Worm (Caenorhabditis elegans) whole organism, mixed stage, embryonic: ENCODE results near the gene M01F1.4.
A peak's percentile ranks its signal among the peaks of the same experiment; 100 is the strongest.

Experiments
- M03D4.4 ChIP-seq: sonication (generic microtip); optimal IDR thresholded peaks from 2 replicates; lab custom pipeline; 2017; ENCODE audit warnings: mild to moderate bottlenecking, missing genetic modification characterization, missing compliant biosample characterization
- bed-3 ChIP-seq: fragments of 200-800 bp; sonication (Bioruptor generic); optimal IDR thresholded peaks from 3 replicates; lab custom pipeline; 2018; ENCODE audit warnings: mild to moderate bottlenecking, missing genetic modification characterization, moderate library complexity, missing compliant biosample characterization
- blmp-1 ChIP-seq: fragments of 150-350 bp; optimal IDR thresholded peaks from 2 replicates; lab custom pipeline; 2014; ENCODE audit warnings: missing biosample characterization, missing genetic modification characterization
- ceh-39 ChIP-seq: fragments of 150-350 bp; optimal IDR thresholded peaks from 2 replicates; lab custom pipeline; 2014; ENCODE audit warnings: missing biosample characterization, missing genetic modification characterization
- ces-1 ChIP-seq: fragments of 150-350 bp; optimal IDR thresholded peaks from 2 replicates; lab custom pipeline; 2014; ENCODE audit warnings: missing biosample characterization, missing genetic modification reagents, missing genetic modification characterization
- cnd-1 ChIP-seq: fragments of 200-800 bp; sonication (Bioruptor generic); optimal IDR thresholded peaks from 2 replicates; lab custom pipeline; 2018; ENCODE audit warnings: mild to moderate bottlenecking, missing genetic modification characterization, missing compliant biosample characterization
- drap-1 ChIP-seq: fragments of 200-800 bp; sonication (Bioruptor generic); optimal IDR thresholded peaks from 3 replicates; lab custom pipeline; 2018; ENCODE audit warnings: mild to moderate bottlenecking, missing genetic modification characterization, missing compliant biosample characterization
- elt-1 ChIP-seq: sonication (generic microtip); optimal IDR thresholded peaks from 2 replicates; lab custom pipeline; 2017; ENCODE audit warnings: missing genetic modification characterization, mild to moderate bottlenecking, missing compliant biosample characterization, antibody characterized with exemption, moderate library complexity, borderline replicate concordance; ENCODE audit not compliant: insufficient read depth
- elt-3 ChIP-seq: fragments of 150-350 bp; optimal IDR thresholded peaks from 2 replicates; lab custom pipeline; 2014; ENCODE audit warnings: missing biosample characterization, missing genetic modification characterization
- flh-1 ChIP-seq: fragments of 200-800 bp; sonication (Bioruptor generic); optimal IDR thresholded peaks from 2 replicates; lab custom pipeline; 2018; ENCODE audit warnings: mild to moderate bottlenecking, missing genetic modification characterization, moderate library complexity, missing compliant biosample characterization
- ham-2 ChIP-seq: fragments of 200-800 bp; sonication (Bioruptor generic); optimal IDR thresholded peaks from 2 replicates; lab custom pipeline; 2018; ENCODE audit warnings: mild to moderate bottlenecking, missing genetic modification characterization, missing compliant biosample characterization
- hlh-1 ChIP-seq: fragments of 150-350 bp; optimal IDR thresholded peaks from 2 replicates; lab custom pipeline; 2014; ENCODE audit warnings: missing biosample characterization, missing genetic modification reagents, missing genetic modification characterization
- lin-13 ChIP-seq: fragments of 150-350 bp; optimal IDR thresholded peaks from 2 replicates; lab custom pipeline; 2014; ENCODE audit warnings: missing biosample characterization, missing genetic modification characterization
- lin-32 ChIP-seq: fragments of 200-800 bp; sonication (Bioruptor generic); optimal IDR thresholded peaks from 2 replicates; lab custom pipeline; 2018; ENCODE audit warnings: mild to moderate bottlenecking, missing genetic modification characterization, missing compliant biosample characterization
- lsy-2 ChIP-seq: fragments of 150-350 bp; optimal IDR thresholded peaks from 2 replicates; lab custom pipeline; 2014; ENCODE audit warnings: missing biosample characterization, missing genetic modification characterization
- mab-5 ChIP-seq: fragments of 150-350 bp; optimal IDR thresholded peaks from 2 replicates; lab custom pipeline; 2014; ENCODE audit warnings: missing biosample characterization, missing genetic modification characterization
- mep-1 ChIP-seq: fragments of 150-350 bp; optimal IDR thresholded peaks from 2 replicates; lab custom pipeline; 2017; ENCODE audit warnings: missing biosample characterization, missing genetic modification reagents, missing genetic modification characterization, inconsistent platforms
- mls-2 ChIP-seq: sonication (generic microtip); optimal IDR thresholded peaks from 2 replicates; lab custom pipeline; 2016; ENCODE audit warnings: mild to moderate bottlenecking, missing genetic modification characterization, moderate library complexity, missing compliant biosample characterization
- nhr-2 ChIP-seq: fragments of 150-350 bp; optimal IDR thresholded peaks from 2 replicates; lab custom pipeline; 2014; ENCODE audit warnings: missing biosample characterization, missing genetic modification characterization
- nhr-237 ChIP-seq: fragments of 150-350 bp; optimal IDR thresholded peaks from 2 replicates; lab custom pipeline; 2014; ENCODE audit warnings: missing biosample characterization, missing genetic modification characterization
- nhr-28 ChIP-seq: fragments of 150-350 bp; optimal IDR thresholded peaks from 2 replicates; lab custom pipeline; 2014; ENCODE audit warnings: missing biosample characterization, missing genetic modification characterization
- nhr-76 ChIP-seq: sonication (generic microtip); optimal IDR thresholded peaks from 2 replicates; lab custom pipeline; 2017; ENCODE audit warnings: missing biosample characterization, missing genetic modification characterization
- pha-4 ChIP-seq: fragments of 150-350 bp; optimal IDR thresholded peaks from 2 replicates; lab custom pipeline; 2018; ENCODE audit warnings: missing biosample characterization, missing genetic modification reagents, missing genetic modification characterization
- sem-2 ChIP-seq: fragments of 200-800 bp; sonication (Bioruptor generic); optimal IDR thresholded peaks from 2 replicates; lab custom pipeline; 2018; ENCODE audit warnings: mild to moderate bottlenecking, missing genetic modification characterization, missing compliant biosample characterization
- snpc-4 ChIP-seq: fragments of 150-350 bp; optimal IDR thresholded peaks from 2 replicates; lab custom pipeline; 2014; ENCODE audit warnings: missing biosample characterization, missing genetic modification characterization
- sptf-1 ChIP-seq: sonication (generic microtip); optimal IDR thresholded peaks from 2 replicates; lab custom pipeline; 2017; ENCODE audit warnings: mild to moderate bottlenecking, missing genetic modification characterization, moderate library complexity, missing compliant biosample characterization
- tbx-8 ChIP-seq: fragments of 200-800 bp; sonication (Bioruptor generic); optimal IDR thresholded peaks from 2 replicates; lab custom pipeline; 2018; ENCODE audit warnings: mild to moderate bottlenecking, missing genetic modification characterization, moderate library complexity, missing compliant biosample characterization
- unc-120 ChIP-seq: sonication (generic microtip); optimal IDR thresholded peaks from 2 replicates; lab custom pipeline; 2017; ENCODE audit warnings: missing genetic modification characterization, missing compliant biosample characterization; ENCODE audit not compliant: poor library complexity, severe bottlenecking
- unc-39 ChIP-seq: fragments of 150-350 bp; optimal IDR thresholded peaks from 2 replicates; lab custom pipeline; 2014; ENCODE audit warnings: missing biosample characterization, missing genetic modification characterization
- zip-8 ChIP-seq: fragments of 150-350 bp; optimal IDR thresholded peaks from 2 replicates; lab custom pipeline; 2014; ENCODE audit warnings: missing biosample characterization, missing genetic modification characterization
- ztf-11 ChIP-seq: fragments of 150-350 bp; optimal IDR thresholded peaks from 2 replicates; lab custom pipeline; 2014; ENCODE audit warnings: missing biosample characterization, missing genetic modification characterization

The M01F1.4 gene

ce11 chrIII:3493138-3493537 lies 16.7 kb downstream of the M01F1.4 start, which contains the start of gene gly-14:
TSS of gene gly-14 (minus strand) at chrIII:3493238.
- TF ChIP-seq unc-39 (tag; lab: Kevin White, UChicago) (no peak), elt-3 (tag; lab: Kevin White, UChicago) (no peak), ztf-11 (no peak), mep-1 (tag; lab: Kevin White, UChicago) (no peak), ces-1 (GFP tag; lab: Kevin White, UChicago) (no peak), sptf-1 (no peak), nhr-2 (tag; lab: Kevin White, UChicago) (no peak), flh-1 (GFP tag; lab: Kevin White, UChicago) (no peak), snpc-4 (tag; lab: Kevin White, UChicago) (no peak), bed-3 (GFP tag; lab: Kevin White, UChicago) (no peak), mls-2 (tag; lab: Kevin White, UChicago) (no peak), ceh-39 (tag; lab: Kevin White, UChicago) (no peak), mab-5 (tag; lab: Kevin White, UChicago) (no peak), cnd-1 (tag; lab: Kevin White, UChicago) (no peak)

- TF ChIP-seq nhr-28 (no peak), ham-2 (GFP tag; lab: Kevin White, UChicago) (no peak), nhr-237 (tag; lab: Kevin White, UChicago) (no peak), hlh-1 (tag; lab: Kevin White, UChicago) (no peak), elt-1 (tag; lab: Kevin White, UChicago) (no peak), bed-3 (GFP tag; lab: Kevin White, UChicago) (no peak), nhr-76 (tag; lab: Kevin White, UChicago) (no peak), sem-2 (GFP tag; lab: Kevin White, UChicago) (no peak), tbx-8 (no peak), lin-32 (no peak)
These were observed 21.6 kb downstream of the M01F1.4 start, which contains the start of gene C34C12.7 for ce11 chrIII:3488224-3488623. TSS of gene C34C12.7 (minus strand) at chrIII:3488341.

ce11 chrIII:3487133-3487532 lies 22.7 kb downstream of the M01F1.4 start:
- no peak for TF ChIP-seq unc-120 (tag; lab: Kevin White, UChicago)
- TF ChIP-seq sem-2 (GFP tag; lab: Kevin White, UChicago), result no peak
- no peak for TF ChIP-seq lsy-2 (tag; lab: Kevin White, UChicago)
- no peak for TF ChIP-seq lin-32
- no peak for TF ChIP-seq mab-5 (tag; lab: Kevin White, UChicago)
- TF ChIP-seq unc-39 (tag; lab: Kevin White, UChicago), result no peak
- TF ChIP-seq drap-1 (GFP tag; lab: Kevin White, UChicago), result no peak
- TF ChIP-seq nhr-237 (tag; lab: Kevin White, UChicago), result no peak
- no peak for TF ChIP-seq zip-8
- TF ChIP-seq mls-2 (tag; lab: Kevin White, UChicago), result no peak
- TF ChIP-seq tbx-8, result no peak
- TF ChIP-seq sptf-1, result no peak
- TF ChIP-seq elt-1 (tag; lab: Kevin White, UChicago), result no peak
- TF ChIP-seq lin-13 (tag; lab: Kevin White, UChicago), result no peak
- no peak for TF ChIP-seq blmp-1
- TF ChIP-seq pha-4 (tag; lab: Kevin White, UChicago), result no peak
- TF ChIP-seq nhr-28, result no peak
- TF ChIP-seq hlh-1 (tag; lab: Kevin White, UChicago), result no peak
- no peak for TF ChIP-seq ceh-39 (tag; lab: Kevin White, UChicago)

ce11 chrIII:3486055-3486454 lies 23.8 kb downstream of the M01F1.4 start:
- TF ChIP-seq zip-8 (peak; percentile 61), unc-39 (tag; lab: Kevin White, UChicago) (no peak), lin-13 (tag; lab: Kevin White, UChicago) (no peak), M03D4.4 (tag; lab: Kevin White, UChicago) (no peak), ham-2 (GFP tag; lab: Kevin White, UChicago) (no peak)

- TF ChIP-seq bed-3 (GFP tag; lab: Kevin White, UChicago) (no peak), unc-120 (tag; lab: Kevin White, UChicago) (no peak)
These were observed 24.8 kb downstream of the M01F1.4 start for ce11 chrIII:3484995-3485394.
